Fruit fly (Drosophila melanogaster) whole organism, wandering third instar larva: ENCODE results near the gene ATPsyngamma.

ENCODE experiments used
- Hnf4 ChIP-seq: fragments of 200-800 bp; sonication (Bioruptor generic); optimal IDR thresholded peaks from 2 replicates; lab custom pipeline; 2016; ENCODE audit warnings: missing biosample characterization, mild to moderate bottlenecking, missing genetic modification characterization
- dl ChIP-seq, 2 experiments: fragments of 175-275, 200-275 bp in 1 of 2; fragments of 200-275 bp in 1 of 2; sonication (Bioruptor generic); optimal IDR thresholded peaks; lab custom pipeline; 2018; ENCODE audit warnings: mild to moderate bottlenecking in 2 of 2, missing biosample characterization in 2 of 2, missing genetic modification characterization in 2 of 2, moderate library complexity in 2 of 2; ENCODE audit not compliant: partially characterized antibody in 2 of 2, insufficient read depth in 1 of 2
- pan ChIP-seq: fragments of >200 bp; optimal IDR thresholded peaks from 2 replicates; lab custom pipeline; 2017

dm6 chr3R:29726277-29726676, 22.7 kb downstream of the ATPsyngamma start:
- TF ChIP-seq dl (GFP tag; optimal IDR thresholded peaks at IDR 0.05; lab: Kevin White, UChicago; ENCODE audit: insufficient read depth in 1 of 2, partially characterized antibody in 2 of 2) (no peak), pan (lab: Kevin White, UChicago) (no peak), Hnf4 (GFP tag; lab: Kevin White, UChicago) (no peak)
